Worm (Caenorhabditis elegans) whole organism, young adult: ENCODE measurements around the gene F02D10.6.

Experiments
- C06A6.2 ChIP-seq: fragments of 200-800 bp; sonication (Bioruptor generic); conservative IDR thresholded peaks from 2 replicates; pipeline ENCODE4 v1.3.6; 2022; ENCODE audit warnings: missing genetic modification characterization, missing compliant biosample characterization
- F10E7.11 ChIP-seq: sonication (generic microtip); optimal IDR thresholded peaks from 2 replicates; lab custom pipeline; 2017; ENCODE audit warnings: mild to moderate bottlenecking, missing genetic modification characterization, moderate library complexity, missing compliant biosample characterization
- F23B12.7 ChIP-seq: sonication (generic microtip); optimal IDR thresholded peaks from 2 replicates; lab custom pipeline; 2017; ENCODE audit warnings: missing genetic modification characterization, mild to moderate bottlenecking, missing compliant biosample characterization, antibody characterized with exemption, moderate library complexity; ENCODE audit not compliant: insufficient read depth
- F49E8.2 ChIP-seq: sonication (generic microtip); optimal IDR thresholded peaks from 3 replicates; lab custom pipeline; 2017; ENCODE audit warnings: missing genetic modification characterization, mild to moderate bottlenecking, missing compliant biosample characterization, antibody characterized with exemption, moderate library complexity; ENCODE audit not compliant: insufficient read depth
- F57A8.1 ChIP-seq: fragments of 200-800 bp; sonication (Bioruptor generic); optimal IDR thresholded peaks from 2 replicates; lab custom pipeline; 2018; ENCODE audit warnings: mild to moderate bottlenecking, missing genetic modification characterization, moderate library complexity, missing compliant biosample characterization
- F57C9.4 ChIP-seq: sonication (generic microtip); optimal IDR thresholded peaks from 2 replicates; lab custom pipeline; 2017; ENCODE audit warnings: mild to moderate bottlenecking, missing genetic modification characterization, missing compliant biosample characterization
- Y53G8AR.9 ChIP-seq: fragments of 200-800 bp; sonication (Bioruptor generic); conservative IDR thresholded peaks from 2 replicates; pipeline ENCODE4 v1.3.6; 2022; ENCODE audit warnings: missing genetic modification reagents, missing genetic modification characterization, missing compliant biosample characterization
- Y56A3A.18 ChIP-seq: fragments of 200-800 bp; sonication (Bioruptor generic); IDR thresholded peaks from 2 replicates; pipeline ENCODE4 v1.3.6; 2022; ENCODE audit warnings: missing genetic modification reagents, missing genetic modification characterization, missing compliant biosample characterization
- Y67H2A.10 ChIP-seq: fragments of 200-800 bp; sonication (Bioruptor generic); conservative IDR thresholded peaks from 2 replicates; pipeline ENCODE4 v1.3.6; 2022; ENCODE audit warnings: missing genetic modification reagents, missing genetic modification characterization, missing compliant biosample characterization
- Y79H2A.3 ChIP-seq: fragments of 200-800 bp; sonication (Bioruptor generic); conservative IDR thresholded peaks from 2 replicates; pipeline ENCODE4 v1.3.6; 2022; ENCODE audit warnings: missing genetic modification reagents, missing genetic modification characterization, missing compliant biosample characterization
- ZK185.1 ChIP-seq: sonication (generic microtip); optimal IDR thresholded peaks from 2 replicates; lab custom pipeline; 2016; ENCODE audit warnings: mild to moderate bottlenecking, missing genetic modification characterization, missing compliant biosample characterization; ENCODE audit not compliant: poor library complexity, severe bottlenecking
- aptf-2 ChIP-seq: fragments of 200-800 bp; sonication (Bioruptor generic); conservative IDR thresholded peaks from 2 replicates; pipeline ENCODE4 v1.3.6; 2022; ENCODE audit warnings: missing genetic modification reagents, missing genetic modification characterization, missing compliant biosample characterization
- atf-7 ChIP-seq: sonication (generic microtip); optimal IDR thresholded peaks from 2 replicates; lab custom pipeline; 2017; ENCODE audit warnings: mild to moderate bottlenecking, missing genetic modification characterization, missing compliant biosample characterization
- ccch-3 ChIP-seq: fragments of 200-800 bp; sonication (Bioruptor generic); optimal IDR thresholded peaks from 2 replicates; lab custom pipeline; 2018; ENCODE audit warnings: mild to moderate bottlenecking, missing genetic modification characterization, missing compliant biosample characterization
- cebp-2 ChIP-seq: fragments of 200-800 bp; sonication (Bioruptor generic); IDR thresholded peaks from 2 replicates; pipeline ENCODE4 v1.3.6; 2022; ENCODE audit warnings: missing genetic modification characterization, missing compliant biosample characterization
- ceh-58 ChIP-seq: fragments of 200-800 bp; sonication (Bioruptor generic); IDR thresholded peaks from 2 replicates; pipeline ENCODE4 v1.3.6; 2022; ENCODE audit warnings: missing genetic modification characterization, missing compliant biosample characterization
- dpl-1 ChIP-seq: fragments of 150-350 bp; optimal IDR thresholded peaks from 2 replicates; lab custom pipeline; 2014; ENCODE audit warnings: missing biosample characterization, missing genetic modification reagents, missing genetic modification characterization
- him-1 ChIP-seq: sonication (generic microtip); optimal IDR thresholded peaks from 2 replicates; lab custom pipeline; 2016; ENCODE audit warnings: missing genotype, missing genetic modification reagents, missing genetic modification characterization, missing compliant biosample characterization
- hlh-12 ChIP-seq: sonication (generic microtip); optimal IDR thresholded peaks from 2 replicates; lab custom pipeline; 2016; ENCODE audit warnings: missing genetic modification characterization, missing compliant biosample characterization
- hrde-1 ChIP-seq: sonication (generic microtip); optimal IDR thresholded peaks from 2 replicates; lab custom pipeline; 2016; ENCODE audit warnings: missing genetic modification characterization, mild to moderate bottlenecking, missing compliant biosample characterization, moderate library complexity, missing genotype, missing genetic modification reagents, borderline replicate concordance
- hsf-1 ChIP-seq: fragments of 200-800 bp; sonication (Bioruptor generic); IDR thresholded peaks from 2 replicates; pipeline ENCODE4 v1.3.6; 2022; ENCODE audit warnings: missing genetic modification reagents, missing genetic modification characterization, missing compliant biosample characterization
- let-607 ChIP-seq, 2 experiments: fragments of 200-800 bp in 1 of 2; sonication (Bioruptor generic) in 1 of 2; sonication (generic microtip) in 1 of 2; optimal IDR thresholded peaks; 2 replicates each; lab custom pipeline; 2016 to 2018; ENCODE audit warnings: mild to moderate bottlenecking in 2 of 2, missing compliant biosample characterization in 2 of 2, missing genetic modification characterization in 2 of 2, moderate library complexity in 2 of 2, missing genotype in 1 of 2
- lin-40 ChIP-seq: sonication (generic microtip); optimal IDR thresholded peaks from 2 replicates; lab custom pipeline; 2016; ENCODE audit warnings: missing genetic modification characterization, mild to moderate bottlenecking, missing compliant biosample characterization, missing genotype, missing genetic modification reagents
- lin-54 ChIP-seq: fragments of 200-800 bp; sonication (Bioruptor generic); optimal IDR thresholded peaks from 2 replicates; lab custom pipeline; 2018; ENCODE audit warnings: mild to moderate bottlenecking, missing genetic modification characterization, missing compliant biosample characterization
- lir-1 ChIP-seq: fragments of 200-800 bp; sonication (Bioruptor generic); conservative IDR thresholded peaks from 2 replicates; pipeline ENCODE4 v1.3.6; 2022; ENCODE audit warnings: missing genetic modification reagents, missing genetic modification characterization, missing compliant biosample characterization
- lsy-27 ChIP-seq: sonication (generic microtip); optimal IDR thresholded peaks from 2 replicates; lab custom pipeline; 2017; ENCODE audit warnings: missing genetic modification characterization, mild to moderate bottlenecking, missing compliant biosample characterization, antibody characterized with exemption, missing genotype, borderline replicate concordance; ENCODE audit not compliant: insufficient read depth
- madf-10 ChIP-seq: sonication (generic microtip); optimal IDR thresholded peaks from 2 replicates; lab custom pipeline; 2016; ENCODE audit warnings: mild to moderate bottlenecking, missing genetic modification characterization, missing compliant biosample characterization
- mel-28 ChIP-seq: sonication (generic microtip); optimal IDR thresholded peaks from 2 replicates; lab custom pipeline; 2016; ENCODE audit warnings: borderline replicate concordance, mild to moderate bottlenecking, missing genetic modification characterization, missing compliant biosample characterization
- mes-4 ChIP-seq: sonication (generic microtip); optimal IDR thresholded peaks from 2 replicates; lab custom pipeline; 2016; ENCODE audit warnings: missing genotype, missing genetic modification characterization, missing compliant biosample characterization
- mxl-1 ChIP-seq: sonication (generic microtip); optimal IDR thresholded peaks from 2 replicates; lab custom pipeline; 2016; ENCODE audit warnings: missing genetic modification characterization, missing compliant biosample characterization
- nfya-1 ChIP-seq: sonication (generic microtip); optimal IDR thresholded peaks from 2 replicates; lab custom pipeline; 2017; ENCODE audit warnings: antibody characterized with exemption, missing compliant biosample characterization, missing genetic modification characterization, borderline replicate concordance; ENCODE audit not compliant: insufficient read depth
- nfya-2 ChIP-seq: fragments of 200-800 bp; sonication (Bioruptor generic); IDR thresholded peaks from 2 replicates; pipeline ENCODE4 v1.3.6; 2022; ENCODE audit warnings: missing genetic modification reagents, missing genetic modification characterization, missing compliant biosample characterization
- nhr-120 ChIP-seq: fragments of 200-800 bp; sonication (Bioruptor generic); IDR thresholded peaks from 2 replicates; pipeline ENCODE4 v1.3.6; 2022; ENCODE audit warnings: missing genetic modification characterization, missing compliant biosample characterization
- nhr-179 ChIP-seq: sonication (generic microtip); optimal IDR thresholded peaks from 2 replicates; lab custom pipeline; 2016; ENCODE audit warnings: mild to moderate bottlenecking, missing genetic modification characterization, missing compliant biosample characterization
- nhr-90 ChIP-seq: sonication (generic microtip); optimal IDR thresholded peaks from 2 replicates; lab custom pipeline; 2016; ENCODE audit warnings: missing genotype, mild to moderate bottlenecking, missing genetic modification characterization, missing compliant biosample characterization
- pha-4 ChIP-seq: fragments of 150-350 bp; sonication (generic microtip); optimal IDR thresholded peaks from 2 replicates; lab custom pipeline; 2014; ENCODE audit warnings: missing biosample characterization, missing genetic modification reagents, missing genetic modification characterization
- sea-2 ChIP-seq: fragments of 200-800 bp; sonication (Bioruptor generic); IDR thresholded peaks from 2 replicates; pipeline ENCODE4 v1.3.6; 2022; ENCODE audit warnings: missing genetic modification characterization, missing compliant biosample characterization
- snpc-1.1 ChIP-seq: sonication (generic microtip); optimal IDR thresholded peaks from 2 replicates; lab custom pipeline; 2017; ENCODE audit warnings: missing genetic modification characterization, mild to moderate bottlenecking, missing compliant biosample characterization, antibody characterized with exemption, moderate library complexity, missing genotype, missing genetic modification reagents; ENCODE audit not compliant: insufficient read depth
- snpc-1.3 ChIP-seq: sonication (generic microtip); optimal IDR thresholded peaks from 2 replicates; lab custom pipeline; 2017; ENCODE audit warnings: missing genetic modification characterization, mild to moderate bottlenecking, missing compliant biosample characterization, antibody characterized with exemption, moderate library complexity, missing genotype, missing genetic modification reagents; ENCODE audit not compliant: insufficient read depth
- snpc-3.4 ChIP-seq: sonication (generic microtip); optimal IDR thresholded peaks from 2 replicates; lab custom pipeline; 2017; ENCODE audit warnings: missing genetic modification characterization, mild to moderate bottlenecking, missing compliant biosample characterization, antibody characterized with exemption, moderate library complexity, missing genotype, missing genetic modification reagents
- snpc-4 ChIP-seq, 5 experiments: fragments of 150-350 bp in 1 of 5; sonication (generic microtip) in 4 of 5; optimal IDR thresholded peaks; 2 replicates each; lab custom pipeline; 2014 to 2018; ENCODE audit warnings: missing genetic modification characterization in 5 of 5, missing biosample characterization in 3 of 5, antibody characterized with exemption in 2 of 5, mild to moderate bottlenecking in 2 of 5, missing compliant biosample characterization in 2 of 5, missing genotype in 2 of 5, moderate library complexity in 2 of 5, missing genetic modification reagents in 1 of 5
- sptf-2 ChIP-seq: fragments of 200-800 bp; sonication (Bioruptor generic); optimal IDR thresholded peaks from 2 replicates; lab custom pipeline; 2018; ENCODE audit warnings: mild to moderate bottlenecking, missing genetic modification characterization, missing compliant biosample characterization
- unc-130 ChIP-seq: sonication (generic microtip); optimal IDR thresholded peaks from 2 replicates; lab custom pipeline; 2016; ENCODE audit warnings: missing genetic modification reagents, missing genetic modification characterization, missing compliant biosample characterization
- xnd-1 ChIP-seq: sonication (generic microtip); optimal IDR thresholded peaks from 2 replicates; lab custom pipeline; 2016; ENCODE audit warnings: missing genotype, missing genetic modification reagents, missing genetic modification characterization, missing compliant biosample characterization
- ztf-18 ChIP-seq: sonication (generic microtip); optimal IDR thresholded peaks from 2 replicates; lab custom pipeline; 2016; ENCODE audit warnings: missing genotype, mild to moderate bottlenecking, missing genetic modification characterization, missing compliant biosample characterization
- ztf-25 ChIP-seq: fragments of 200-800 bp; sonication (Bioruptor generic); IDR thresholded peaks from 2 replicates; pipeline ENCODE4 v1.3.6; 2022; ENCODE audit warnings: missing genetic modification reagents, missing genetic modification characterization, missing compliant biosample characterization
- ztf-6 ChIP-seq: fragments of 200-800 bp; sonication (Bioruptor generic); IDR thresholded peaks from 2 replicates; pipeline ENCODE4 v1.3.6; 2022; ENCODE audit warnings: missing genetic modification reagents, missing genetic modification characterization, missing compliant biosample characterization

F02D10.6 gene

ce11 chrX:13414974-13415373 is 36.5 kb downstream of the F02D10.6 start:
- TF ChIP-seq ZK185.1 (tag; lab: Kevin White, UChicago) (peak; percentile 31), ztf-6 (GFP tag; lab: Robert Waterston, UW) (no peak), ccch-3 (GFP tag; lab: Kevin White, UChicago) (no peak), snpc-3.4 (peak; percentile 49), madf-10 (peak; percentile 44), mes-4 (no peak), ceh-58 (no peak), nhr-179 (tag; lab: Kevin White, UChicago) (no peak), snpc-4 (GFP tag; optimal IDR thresholded peaks at IDR 0.05; lab: Kevin White, UChicago) (peak; percentile 75), snpc-4 (tag; optimal IDR thresholded peaks at IDR 0.05; lab: Kevin White, UChicago) (peak in 3 of 4 experiments; percentile 3 to 82 (median 72)), mxl-1 (tag; lab: Kevin White, UChicago) (peak; percentile 33), ztf-18 (peak; percentile 40), hlh-12 (no peak), sea-2 (GFP tag; lab: Robert Waterston, UW) (no peak), F10E7.11 (tag; lab: Kevin White, UChicago) (no peak), lin-40 (peak; percentile 43), aptf-2 (GFP tag; lab: Robert Waterston, UW) (no peak), let-607 (tag; optimal IDR thresholded peaks at IDR 0.05; lab: Kevin White, UChicago) (peak in 1 of 2 experiments; percentile 12), nfya-2 (no peak), lsy-27 (tag; lab: Kevin White, UChicago) (no peak), hrde-1 (tag; lab: Kevin White, UChicago) (peak; percentile 22), unc-130 (GFP tag; lab: Kevin White, UChicago) (no peak), F57C9.4 (tag; lab: Kevin White, UChicago) (no peak), nfya-1 (no peak), nhr-120 (GFP tag; lab: Robert Waterston, UW) (no peak), Y53G8AR.9 (GFP tag; lab: Robert Waterston, UW) (no peak), dpl-1 (no peak), snpc-1.1 (tag; lab: Kevin White, UChicago) (peak; percentile 17), Y56A3A.18 (GFP tag; lab: Robert Waterston, UW) (no peak), atf-7 (no peak), him-1 (tag; lab: Kevin White, UChicago) (peak; percentile 85), xnd-1 (no peak), snpc-1.3 (peak; percentile 39), F49E8.2 (no peak), C06A6.2 (no peak), nhr-90 (tag; lab: Kevin White, UChicago) (peak; percentile 78), Y79H2A.3 (GFP tag; lab: Robert Waterston, UW) (no peak), sptf-2 (GFP tag; lab: Kevin White, UChicago) (no peak), F57A8.1 (no peak), lin-54 (no peak), mel-28 (tag; lab: Kevin White, UChicago) (no peak), hsf-1 (GFP tag; lab: Robert Waterston, UW) (no peak), pha-4 (tag; lab: Kevin White, UChicago) (no peak), ztf-25 (GFP tag; lab: Robert Waterston, UW) (no peak), Y67H2A.10 (no peak), F23B12.7 (tag; lab: Kevin White, UChicago) (peak; percentile 64), cebp-2 (no peak), lir-1 (GFP tag; lab: Robert Waterston, UW) (no peak)
